Worm (Caenorhabditis elegans) whole organism, L4 larva: Measurements from ENCODE around the gene K10D2.5.

Source experiments
- ama-1 ChIP-seq: fragments of 150-350 bp; optimal IDR thresholded peaks from 2 replicates; lab custom pipeline; 2014; ENCODE audit warnings: inconsistent platforms, mixed read lengths
- daf-8 ChIP-seq: fragments of 200-800 bp; sonication (Bioruptor generic); IDR thresholded peaks from 2 replicates; pipeline ENCODE4 v1.3.6; 2022; ENCODE audit warnings: missing genetic modification characterization, missing compliant biosample characterization
- mdl-1 ChIP-seq, 2 experiments: fragments of 150-350 bp in 1 of 2; sonication (generic microtip) in 1 of 2; optimal IDR thresholded peaks; 2 replicates each; lab custom pipeline; 2014 to 2017; ENCODE audit warnings: missing biosample characterization in 2 of 2, missing genetic modification characterization in 2 of 2
- skn-1 ChIP-seq: fragments of 150-350 bp; optimal IDR thresholded peaks from 2 replicates; lab custom pipeline; 2014; ENCODE audit warnings: missing biosample characterization, missing genetic modification characterization
- unc-39 ChIP-seq: sonication (generic microtip); optimal IDR thresholded peaks from 2 replicates; lab custom pipeline; 2017; ENCODE audit warnings: missing biosample characterization, missing genetic modification characterization

ce11 chrIII:5181217-5181616 lies 8.7 kb downstream of the K10D2.5 start:
- TF ChIP-seq skn-1 (tag; lab: Kevin White, UChicago) (no peak), mdl-1 (tag; optimal IDR thresholded peaks at IDR 0.05; lab: Kevin White, UChicago) (peak in 1 of 2 experiments; percentile 38), daf-8 (no peak), unc-39 (no peak), ama-1 (lab: Kevin White, UChicago) (no peak)
